Worm (Caenorhabditis elegans) whole organism, L1 larva: ENCODE data around the gene Y116A8C.44.

Experiments
- egl-27 ChIP-seq, 2 experiments: fragments of 150-350 bp in 1 of 2; sonication (generic microtip); optimal IDR thresholded peaks; 3 replicates each; lab custom pipeline; 2017 to 2018; ENCODE audit warnings: missing biosample characterization in 2 of 2, missing genetic modification characterization in 2 of 2, missing genetic modification reagents in 2 of 2
- fos-1 ChIP-seq: fragments of 150-350 bp; optimal IDR thresholded peaks from 2 replicates; lab custom pipeline; 2014; ENCODE audit warnings: missing biosample characterization, missing genetic modification characterization
- isw-1 ChIP-seq: fragments of 200-800 bp; sonication (Bioruptor generic); IDR thresholded peaks from 2 replicates; pipeline ENCODE4 v1.3.6; 2022; ENCODE audit warnings: missing genetic modification characterization, missing compliant biosample characterization
- snpc-4 ChIP-seq: fragments of 150-350 bp; optimal IDR thresholded peaks from 2 replicates; lab custom pipeline; 2014; ENCODE audit warnings: missing biosample characterization, missing genetic modification characterization
- sox-4 ChIP-seq: sonication (generic microtip); optimal IDR thresholded peaks from 2 replicates; lab custom pipeline; 2016; ENCODE audit warnings: missing genetic modification characterization, missing compliant biosample characterization
- unc-62 ChIP-seq: fragments of 150-350 bp; optimal IDR thresholded peaks from 2 replicates; lab custom pipeline; 2014; ENCODE audit warnings: missing biosample characterization, missing genetic modification reagents, missing genetic modification characterization

ce11 chrIV:17030494-17030893 is 27.4 kb downstream of the Y116A8C.44 start, which contains the start of gene nhr-229:
- TF ChIP-seq egl-27 (tag; optimal IDR thresholded peaks at IDR 0.05; lab: Kevin White, UChicago) (no peak), fos-1 (tag; lab: Kevin White, UChicago) (no peak), sox-4 (no peak), unc-62 (GFP tag; lab: Kevin White, UChicago) (no peak), isw-1 (GFP tag; lab: Robert Waterston, UW) (no peak), snpc-4 (tag; lab: Kevin White, UChicago) (no peak)
